Worm (Caenorhabditis elegans): ENCODE measurements around the gene M01H9.3.

ce11 chrIV:4469770-4470709 lies 6.8 kb downstream of the M01H9.3 start:
- no peak for TF ChIP-seq nhr-76 (tag; optimal IDR thresholded peaks at IDR 0.05)
- TF ChIP-seq ces-1 (GFP tag; optimal IDR thresholded peaks at IDR 0.05): no peak
